Fruit fly (Drosophila melanogaster) whole organism, embryonic: Measurements from ENCODE around the gene CG43136.

Source experiments
- Atf6 ChIP-seq: fragments of 200-800 bp; sonication (Bioruptor generic); IDR thresholded peaks from 2 replicates; pipeline ENCODE4 v1.3.6; 2022; ENCODE audit warnings: missing biosample characterization, missing genetic modification characterization
- CG10462 ChIP-seq: fragments of 200-800 bp; sonication (Bioruptor generic); optimal IDR thresholded peaks from 2 replicates; lab custom pipeline; 2016; ENCODE audit warnings: missing biosample characterization, missing genetic modification characterization
- CG11247 ChIP-seq: fragments of 200-800 bp; sonication (Bioruptor generic); IDR thresholded peaks from 2 replicates; pipeline ENCODE4 v1.3.6; 2022; ENCODE audit warnings: missing biosample characterization, missing genetic modification characterization
- CG11723 ChIP-seq: fragments of 200-800 bp; sonication (Bioruptor generic); optimal IDR thresholded peaks from 2 replicates; lab custom pipeline; 2017; ENCODE audit warnings: missing biosample characterization, mild to moderate bottlenecking, missing genetic modification characterization
- CG12104 ChIP-seq: fragments of 200-800 bp; sonication (Bioruptor generic); optimal IDR thresholded peaks from 3 replicates; lab custom pipeline; 2016; ENCODE audit warnings: missing biosample characterization, missing genetic modification characterization
- CG13287 ChIP-seq: fragments of 200-800 bp; sonication (Bioruptor generic); IDR thresholded peaks from 2 replicates; pipeline ENCODE4 v1.3.6; 2022; ENCODE audit warnings: missing biosample characterization, missing genetic modification characterization; ENCODE audit not compliant: partially characterized antibody
- CG13296 ChIP-seq: fragments of 200-800 bp; sonication (Bioruptor generic); optimal IDR thresholded peaks from 3 replicates; lab custom pipeline; 2018; ENCODE audit warnings: missing biosample characterization, mild to moderate bottlenecking, missing genetic modification characterization
- CG13624 ChIP-seq: fragments of 200-800 bp; sonication (Bioruptor generic); optimal IDR thresholded peaks from 2 replicates; lab custom pipeline; 2016; ENCODE audit warnings: missing biosample characterization, missing genetic modification characterization
- CG15479 ChIP-seq: fragments of 200-800 bp; sonication (Bioruptor generic); optimal IDR thresholded peaks from 3 replicates; lab custom pipeline; 2019; ENCODE audit warnings: missing biosample characterization, mild to moderate bottlenecking, missing genetic modification characterization, moderate library complexity
- CG16863 ChIP-seq: fragments of 200-800 bp; sonication (Bioruptor generic); optimal IDR thresholded peaks from 3 replicates; lab custom pipeline; 2016; ENCODE audit warnings: missing biosample characterization, missing genetic modification characterization
- CG17829 ChIP-seq: fragments of 200-800 bp; optimal IDR thresholded peaks from 2 replicates; lab custom pipeline; 2019; ENCODE audit warnings: missing biosample characterization, mild to moderate bottlenecking, missing genetic modification characterization, moderate library complexity
- CG1832 ChIP-seq: fragments of 200-800 bp; sonication (Bioruptor generic); optimal IDR thresholded peaks from 2 replicates; lab custom pipeline; 2017; ENCODE audit warnings: missing biosample characterization, mild to moderate bottlenecking, missing genetic modification characterization, inconsistent platforms
- CG30020 ChIP-seq: fragments of 200-800 bp; optimal IDR thresholded peaks from 2 replicates; lab custom pipeline; 2019; ENCODE audit warnings: missing biosample characterization, mild to moderate bottlenecking, missing genetic modification characterization, moderate library complexity
- CG30403 ChIP-seq: fragments of 200-800 bp; sonication (Bioruptor generic); optimal IDR thresholded peaks from 3 replicates; lab custom pipeline; 2016; ENCODE audit warnings: missing biosample characterization, missing genetic modification characterization
- CG3281 ChIP-seq: fragments of 200-800 bp; sonication (Bioruptor generic); optimal IDR thresholded peaks from 3 replicates; lab custom pipeline; 2017; ENCODE audit warnings: missing biosample characterization, mild to moderate bottlenecking, missing genetic modification characterization
- CG7745 ChIP-seq: fragments of 200-800 bp; sonication (Bioruptor generic); optimal IDR thresholded peaks from 2 replicates; lab custom pipeline; 2018; ENCODE audit warnings: missing biosample characterization, mild to moderate bottlenecking, missing genetic modification characterization, moderate library complexity
- CG8089 ChIP-seq: fragments of 200-800 bp; sonication (Bioruptor generic); optimal IDR thresholded peaks from 3 replicates; lab custom pipeline; 2016; ENCODE audit warnings: missing biosample characterization, missing genetic modification characterization
- CHES-1-like ChIP-seq: fragments of 200-800 bp; sonication (Bioruptor generic); optimal IDR thresholded peaks from 2 replicates; lab custom pipeline; 2016; ENCODE audit warnings: missing biosample characterization, missing genetic modification characterization
- Dip3 ChIP-seq: fragments of 200-800 bp; sonication (Bioruptor generic); optimal IDR thresholded peaks from 3 replicates; lab custom pipeline; 2016; ENCODE audit warnings: missing biosample characterization, missing genetic modification characterization
- Drgx ChIP-seq: fragments of 200-800 bp; sonication (Bioruptor generic); IDR thresholded peaks from 2 replicates; pipeline ENCODE4 v1.3.6; 2022; ENCODE audit warnings: missing biosample characterization, missing genetic modification characterization
- NC2β ChIP-seq: fragments of 200-800 bp; sonication (Bioruptor generic); optimal IDR thresholded peaks from 2 replicates; lab custom pipeline; 2016; ENCODE audit warnings: missing biosample characterization, missing genetic modification characterization
- NFAT ChIP-seq: fragments of 200-800 bp; sonication (Bioruptor generic); IDR thresholded peaks from 2 replicates; pipeline ENCODE4 v1.3.6; 2022; ENCODE audit warnings: missing biosample characterization, missing genetic modification characterization
- PHDP ChIP-seq: fragments of 200-800 bp; sonication (Bioruptor generic); optimal IDR thresholded peaks from 3 replicates; lab custom pipeline; 2018; ENCODE audit warnings: missing biosample characterization, mild to moderate bottlenecking, missing genetic modification characterization, moderate library complexity
- Ravus ChIP-seq: fragments of 200-800 bp; sonication (Bioruptor generic); IDR thresholded peaks from 2 replicates; pipeline ENCODE4 v1.3.6; 2022; ENCODE audit warnings: missing biosample characterization, missing genetic modification characterization
- Trl ChIP-seq, 3 experiments: fragments of >200 bp in 2 of 3; fragments of 200-800 bp in 1 of 3; sonication (Bioruptor generic) in 1 of 3; optimal IDR thresholded peaks; 2 replicates in 1 of 3; 3 replicates in 2 of 3; lab custom pipeline; 2016 to 2017; ENCODE audit warnings: missing biosample characterization in 1 of 3, missing genetic modification characterization in 1 of 3
- bab2 ChIP-seq: fragments of 200-800 bp; sonication (Bioruptor generic); optimal IDR thresholded peaks from 2 replicates; lab custom pipeline; 2016; ENCODE audit warnings: missing biosample characterization, missing genetic modification characterization
- cg ChIP-seq: fragments of 200-800 bp; sonication (Bioruptor generic); optimal IDR thresholded peaks from 3 replicates; lab custom pipeline; 2019; ENCODE audit warnings: missing biosample characterization, mild to moderate bottlenecking, missing genetic modification characterization, moderate library complexity
- chm ChIP-seq: fragments of 200-800 bp; sonication (Bioruptor generic); IDR thresholded peaks from 2 replicates; pipeline ENCODE4 v1.3.6; 2022; ENCODE audit warnings: missing biosample characterization, missing genetic modification characterization
- danr ChIP-seq: fragments of 200-800 bp; sonication (Bioruptor generic); IDR thresholded peaks from 2 replicates; pipeline ENCODE4 v1.3.6; 2022; ENCODE audit warnings: missing biosample characterization, missing genetic modification characterization
- dpn ChIP-seq, 2 experiments: fragments of 200-800 bp; sonication (Bioruptor generic); optimal IDR thresholded peaks; 3 replicates each; lab custom pipeline; 2016; ENCODE audit warnings: missing biosample characterization in 2 of 2, missing genetic modification characterization in 2 of 2
- ems ChIP-seq: fragments of 200-800 bp; sonication (Bioruptor generic); optimal IDR thresholded peaks from 3 replicates; lab custom pipeline; 2016; ENCODE audit warnings: missing biosample characterization, missing genetic modification characterization
- eve ChIP-seq, 2 experiments: fragments of >200 bp; optimal IDR thresholded peaks; 2 replicates each; lab custom pipeline; 2017; ENCODE audit warnings: missing biosample characterization in 2 of 2, missing genetic modification characterization in 2 of 2
- fru ChIP-seq: fragments of >200 bp; optimal IDR thresholded peaks from 2 replicates; lab custom pipeline; 2017
- gcm ChIP-seq: fragments of 200-800 bp; sonication (Bioruptor generic); optimal IDR thresholded peaks from 2 replicates; lab custom pipeline; 2019; ENCODE audit warnings: missing biosample characterization, mild to moderate bottlenecking, missing genetic modification characterization, moderate library complexity
- gsb-n ChIP-seq: fragments of 200-800 bp; sonication (Bioruptor generic); optimal IDR thresholded peaks from 3 replicates; lab custom pipeline; 2018; ENCODE audit warnings: missing biosample characterization, mild to moderate bottlenecking, missing genetic modification characterization
- maf-S ChIP-seq: fragments of 200-800 bp; sonication (Bioruptor generic); optimal IDR thresholded peaks from 2 replicates; lab custom pipeline; 2016; ENCODE audit warnings: missing biosample characterization, missing genetic modification characterization
- odd ChIP-seq: fragments of 200-800 bp; sonication (Bioruptor generic); optimal IDR thresholded peaks from 2 replicates; lab custom pipeline; 2017; ENCODE audit warnings: missing biosample characterization, mild to moderate bottlenecking, missing genetic modification characterization
- pita ChIP-seq: fragments of 200-800 bp; sonication (Bioruptor generic); optimal IDR thresholded peaks from 2 replicates; lab custom pipeline; 2017; ENCODE audit warnings: missing biosample characterization, mild to moderate bottlenecking, missing genetic modification characterization
- psq ChIP-seq: fragments of 200-800 bp; sonication (Bioruptor generic); optimal IDR thresholded peaks from 2 replicates; lab custom pipeline; 2017; ENCODE audit warnings: missing biosample characterization, missing genetic modification characterization
- pum ChIP-seq: fragments of 200-800 bp; sonication (Bioruptor generic); optimal IDR thresholded peaks from 2 replicates; lab custom pipeline; 2016; ENCODE audit warnings: missing biosample characterization, missing genetic modification characterization
- ranshi ChIP-seq: fragments of 200-800 bp; sonication (Bioruptor generic); IDR thresholded peaks from 2 replicates; pipeline ENCODE4 v1.3.6; 2022; ENCODE audit warnings: missing biosample characterization, missing genetic modification characterization
- sens ChIP-seq: fragments of 200-800 bp; sonication (Bioruptor generic); peaks from one replicate; lab custom pipeline; 2016; ENCODE audit warnings: missing biosample characterization, missing genetic modification characterization
- sim ChIP-seq: fragments of 200-800 bp; sonication (Bioruptor generic); IDR thresholded peaks from 2 replicates; pipeline ENCODE4 v1.3.6; 2022; ENCODE audit warnings: missing biosample characterization, missing genetic modification characterization
- sob ChIP-seq: fragments of 200-800 bp; sonication (Bioruptor generic); IDR thresholded peaks from 2 replicates; pipeline ENCODE4 v1.3.6; 2022; ENCODE audit warnings: missing biosample characterization, missing genetic modification characterization
- sqz ChIP-seq: fragments of 200-800 bp; sonication (Bioruptor generic); optimal IDR thresholded peaks from 3 replicates; lab custom pipeline; 2018; ENCODE audit warnings: missing biosample characterization, mild to moderate bottlenecking, missing genetic modification characterization
- twi ChIP-seq: fragments of 200-800 bp; optimal IDR thresholded peaks from 2 replicates; lab custom pipeline; 2019; ENCODE audit warnings: missing biosample characterization, mild to moderate bottlenecking, missing genetic modification characterization, moderate library complexity
- vfl ChIP-seq: fragments of 200-800 bp; sonication (Bioruptor generic); optimal IDR thresholded peaks from 2 replicates; lab custom pipeline; 2016; ENCODE audit warnings: missing biosample characterization, missing genetic modification characterization
- wdn ChIP-seq: fragments of 200-800 bp; sonication (Bioruptor generic); IDR thresholded peaks from 2 replicates; pipeline ENCODE4 v1.3.6; 2022; ENCODE audit warnings: missing biosample characterization, missing genetic modification characterization
- yki ChIP-seq: fragments of >200 bp; optimal IDR thresholded peaks from 3 replicates; lab custom pipeline; 2018
- zen2 ChIP-seq: fragments of 200-800 bp; sonication (Bioruptor generic); IDR thresholded peaks from 3 replicates; pipeline ENCODE4 v1.3.6; 2022; ENCODE audit warnings: missing biosample characterization, missing genetic modification characterization; ENCODE audit not compliant: partially characterized antibody

Gene CG43136

DNA sequence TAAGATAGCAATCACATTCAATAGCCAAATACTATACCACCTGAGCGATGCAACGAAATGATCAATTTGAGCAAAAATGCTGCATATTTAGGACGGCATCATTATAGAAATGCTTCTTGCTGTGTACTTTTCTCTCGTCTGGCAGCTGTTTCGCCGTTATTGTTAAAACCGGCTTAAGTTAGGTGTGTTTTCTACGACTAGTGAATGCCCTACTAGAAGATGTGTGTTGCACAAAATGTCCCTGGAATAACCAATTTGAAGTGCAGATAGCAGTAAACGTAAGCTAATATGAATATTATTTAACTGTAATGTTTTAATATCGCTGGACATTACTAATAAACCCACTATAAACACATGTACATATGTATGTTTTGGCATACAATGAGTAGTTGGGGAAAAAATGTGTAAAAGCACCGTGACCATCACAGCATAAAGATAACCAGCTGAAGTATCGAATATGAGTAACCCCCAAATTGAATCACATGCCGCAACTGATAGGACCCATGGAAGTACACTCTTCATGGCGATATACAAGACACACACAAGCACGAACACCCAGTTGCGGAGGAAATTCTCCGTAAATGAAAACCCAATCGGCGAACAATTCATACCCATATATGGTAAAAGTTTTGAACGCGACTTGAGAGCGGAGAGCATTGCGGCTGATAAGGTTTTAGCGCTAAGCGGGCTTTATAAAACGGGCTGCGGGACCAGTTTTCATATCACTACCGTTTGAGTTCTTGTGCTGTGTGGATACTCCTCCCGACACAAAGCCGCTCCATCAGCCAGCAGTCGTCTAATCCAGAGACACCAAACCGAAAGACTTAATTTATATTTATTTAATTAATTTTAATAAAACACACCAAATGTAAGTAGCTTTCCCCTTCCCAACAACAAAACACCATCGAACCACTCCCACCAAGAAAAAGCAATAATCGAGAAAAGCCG lies 46.9 kb downstream of the CG43136 start, which contains the start of gene Act5C (continued):
- TF ChIP-seq odd (GFP tag; lab: Kevin White, UChicago) (peak; percentile 83), danr (GFP tag; lab: Robert Waterston, UW) (peak; percentile 81), Drgx (GFP tag; lab: Robert Waterston, UW) (peak; percentile 96), twi (peak; percentile 84), vfl (GFP tag; lab: Kevin White, UChicago) (peak; percentile 79), psq (peak; percentile 74), CG12104 (GFP tag; lab: Kevin White, UChicago) (peak; percentile 82), sens (GFP tag; lab: Kevin White, UChicago) (peak; percentile 99), CG16863 (GFP tag; lab: Kevin White, UChicago) (peak; percentile 95), NFAT (GFP tag; lab: Robert Waterston, UW) (peak; percentile 89), CG3281 (GFP tag; lab: Kevin White, UChicago) (peak; percentile 91), zen2 (GFP tag; lab: Robert Waterston, UW) (no peak), Dip3 (GFP tag; lab: Kevin White, UChicago) (peak; percentile 87), pita (GFP tag; lab: Kevin White, UChicago) (no peak), bab2 (GFP tag; lab: Kevin White, UChicago) (peak; percentile 94), sqz (peak; percentile 71), CG10462 (peak; percentile 92), CG13287 (GFP tag; lab: Robert Waterston, UW) (no peak; the same call in 1 of the 2 replicates), sob (peak; percentile 89), pum (GFP tag; lab: Kevin White, UChicago) (peak; percentile 94), ranshi (peak; percentile 90), CG13296 (GFP tag; lab: Kevin White, UChicago) (peak; percentile 90), wdn (GFP tag; lab: Robert Waterston, UW) (peak; percentile 88), CG8089 (GFP tag; lab: Kevin White, UChicago) (peak; percentile 93), CG13624 (GFP tag; lab: Kevin White, UChicago) (peak; percentile 94), CG11723 (GFP tag; lab: Kevin White, UChicago) (peak; percentile 85), Atf6 (GFP tag; lab: Robert Waterston, UW) (peak; percentile 87), yki (no peak), CG7745 (tag; lab: Kevin White, UChicago) (peak; percentile 79), CG1832 (GFP tag; lab: Kevin White, UChicago) (no peak), CG15479 (GFP tag; lab: Kevin White, UChicago) (peak; percentile 70), sim (peak; percentile 90), CG30020 (tag; lab: Kevin White, UChicago) (peak; percentile 62), CHES-1-like (GFP tag; lab: Kevin White, UChicago) (peak; percentile 94), eve (GFP tag; optimal IDR thresholded peaks at IDR 0.05; lab: Kevin White, UChicago) (peak in 1 of 2 experiments; percentile 56), Ravus (GFP tag; lab: Robert Waterston, UW) (peak; percentile 74), CG11247 (peak; percentile 78), fru (lab: Kevin White, UChicago) (no peak), PHDP (tag; lab: Kevin White, UChicago) (peak; percentile 93), chm (GFP tag; lab: Robert Waterston, UW) (peak; percentile 93), CG30403 (GFP tag; lab: Kevin White, UChicago) (peak; percentile 94), ems (GFP tag; lab: Kevin White, UChicago) (peak; percentile 95), CG17829 (tag; lab: Kevin White, UChicago) (peak; percentile 95), NC2β (GFP tag; lab: Kevin White, UChicago) (peak; percentile 93), maf-S (GFP tag; lab: Kevin White, UChicago) (peak; percentile 91), dpn (GFP tag; optimal IDR thresholded peaks at IDR 0.05; lab: Kevin White, UChicago) (peak; percentile 92 to 97), gcm (GFP tag; lab: Kevin White, UChicago) (peak; percentile 93), gsb-n (tag; lab: Kevin White, UChicago) (peak; percentile 95), Trl (optimal IDR thresholded peaks at IDR 0.05; lab: Kevin White, UChicago) (peak; percentile 52 to 68), Trl (GFP tag; optimal IDR thresholded peaks at IDR 0.05; lab: Kevin White, UChicago) (peak; percentile 96), cg (GFP tag; lab: Kevin White, UChicago) (peak; percentile 59)
